Worm (Caenorhabditis elegans): ENCODE measurements around the gene Y57G11C.499.

Gene Y57G11C.499

DNA sequence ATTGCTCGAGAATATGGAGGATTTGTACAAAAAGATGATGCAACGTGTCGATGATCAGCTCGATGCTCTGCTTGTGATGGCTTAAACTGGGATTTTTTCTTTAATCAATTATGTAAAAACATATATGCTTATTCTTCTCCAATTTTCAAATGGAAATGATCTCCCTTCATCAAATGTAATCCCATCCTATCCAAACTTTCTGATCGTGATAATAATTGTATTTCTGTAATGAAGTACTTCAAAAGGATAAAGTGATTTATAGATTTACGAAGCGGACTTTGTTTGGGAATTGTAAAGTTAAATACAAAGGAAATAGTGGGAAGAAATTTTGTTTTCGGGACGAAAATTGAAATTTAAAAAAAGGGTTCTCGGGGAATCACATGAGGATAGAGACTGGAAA is 35.8 kb upstream of the Y57G11C.499 start (continued):
- TF ChIP-seq egl-18 (GFP tag; IDR thresholded peaks at IDR 0.05) (no peak), B0336.3 (GFP tag; IDR thresholded peaks at IDR 0.05) (no peak; the same call in none of the 2 replicates), egl-44 (GFP tag; IDR thresholded peaks at IDR 0.05) (no peak), F52B5.7 (tag; optimal IDR thresholded peaks at IDR 0.05) (no peak), madf-8 (GFP tag; conservative IDR thresholded peaks at IDR 0.05) (no peak; the same call in 1 of the 2 replicates), madf-3 (GFP tag; IDR thresholded peaks at IDR 0.05) (no peak), hmg-1.2 (GFP tag; IDR thresholded peaks at IDR 0.05) (peak; percentile 10; the same call in 1 of the 2 replicates), F57C9.4 (tag; optimal IDR thresholded peaks at IDR 0.05) (no peak), aptf-2 (GFP tag; conservative IDR thresholded peaks at IDR 0.05) (no peak), F39B2.1 (GFP tag; IDR thresholded peaks at IDR 0.05) (no peak), snpc-3.4 (tag; optimal IDR thresholded peaks at IDR 0.05) (no peak), ama-1 (optimal IDR thresholded peaks at IDR 0.05) (no peak), ama-1 (GFP tag; optimal IDR thresholded peaks at IDR 0.05) (peak in 1 of 2 experiments; percentile 47), K11D2.4 (GFP tag; IDR thresholded peaks at IDR 0.05) (no peak), C06A6.2 (GFP tag; conservative IDR thresholded peaks at IDR 0.05) (no peak), snpc-1.3 (tag; optimal IDR thresholded peaks at IDR 0.05; ENCODE audit: insufficient read depth) (peak; percentile 61), mcd-1 (GFP tag; IDR thresholded peaks at IDR 0.05) (no peak), attf-3 (GFP tag; conservative IDR thresholded peaks at IDR 0.05) (no peak), ceh-58 (GFP tag; IDR thresholded peaks at IDR 0.05) (no peak), akir-1 (GFP tag; optimal IDR thresholded peaks at IDR 0.05) (no peak), F49E8.2 (tag; optimal IDR thresholded peaks at IDR 0.05; ENCODE audit: insufficient read depth) (no peak), nfya-2 (GFP tag; IDR thresholded peaks at IDR 0.05) (no peak), aptf-3 (GFP tag; IDR thresholded peaks at IDR 0.05) (no peak), dox-1 (GFP tag; IDR thresholded peaks at IDR 0.05) (no peak), nhr-80 (tag; optimal IDR thresholded peaks at IDR 0.05) (no peak), ztf-6 (GFP tag; IDR thresholded peaks at IDR 0.05) (no peak), let-526 (GFP tag; IDR thresholded peaks at IDR 0.05) (no peak), dpff-1 (tag; optimal IDR thresholded peaks at IDR 0.05) (no peak), ztf-26 (tag; optimal IDR thresholded peaks at IDR 0.05) (no peak), lag-1 (GFP tag; IDR thresholded peaks at IDR 0.05) (no peak), hmg-20 (GFP tag; IDR thresholded peaks at IDR 0.05) (no peak), Y95B8A.8 (GFP tag; IDR thresholded peaks at IDR 0.05) (peak; percentile 68; the same call in 1 of the 2 replicates), sptf-2 (GFP tag; optimal IDR thresholded peaks at IDR 0.05) (no peak), ceh-40 (GFP tag; IDR thresholded peaks at IDR 0.05) (no peak), nhr-90 (tag; optimal IDR thresholded peaks at IDR 0.05) (no peak), hlh-26 (GFP tag; conservative IDR thresholded peaks at IDR 0.05) (no peak), chd-7 (tag; optimal IDR thresholded peaks at IDR 0.05) (no peak), nhr-27 (tag; optimal IDR thresholded peaks at IDR 0.05) (no peak), egrh-3 (GFP tag; IDR thresholded peaks at IDR 0.05) (no peak), F33H1.4 (GFP tag; IDR thresholded peaks at IDR 0.05) (no peak), mxl-1 (tag; optimal IDR thresholded peaks at IDR 0.05) (no peak), die-1 (tag; optimal IDR thresholded peaks at IDR 0.05) (peak; percentile 35), ccch-3 (GFP tag; optimal IDR thresholded peaks at IDR 0.05) (no peak), lin-54 (GFP tag; optimal IDR thresholded peaks at IDR 0.05) (peak; percentile 21), ceh-100 (GFP tag; IDR thresholded peaks at IDR 0.05) (no peak), lin-40 (tag; optimal IDR thresholded peaks at IDR 0.05) (peak; percentile 7), snpc-4 (GFP tag; optimal IDR thresholded peaks at IDR 0.05) (peak; percentile 72), snpc-4 (tag; optimal IDR thresholded peaks at IDR 0.05) (peak in 3 of 4 experiments; percentile 20 to 90 (median 45)), bed-2 (GFP tag; IDR thresholded peaks at IDR 0.05) (no peak), hsf-1 (GFP tag; IDR thresholded peaks at IDR 0.05) (no peak)

Data from whole organism, young adult.